Fruit fly (Drosophila melanogaster): ENCODE results near the gene CG9777.

The CG9777 gene

DNA sequence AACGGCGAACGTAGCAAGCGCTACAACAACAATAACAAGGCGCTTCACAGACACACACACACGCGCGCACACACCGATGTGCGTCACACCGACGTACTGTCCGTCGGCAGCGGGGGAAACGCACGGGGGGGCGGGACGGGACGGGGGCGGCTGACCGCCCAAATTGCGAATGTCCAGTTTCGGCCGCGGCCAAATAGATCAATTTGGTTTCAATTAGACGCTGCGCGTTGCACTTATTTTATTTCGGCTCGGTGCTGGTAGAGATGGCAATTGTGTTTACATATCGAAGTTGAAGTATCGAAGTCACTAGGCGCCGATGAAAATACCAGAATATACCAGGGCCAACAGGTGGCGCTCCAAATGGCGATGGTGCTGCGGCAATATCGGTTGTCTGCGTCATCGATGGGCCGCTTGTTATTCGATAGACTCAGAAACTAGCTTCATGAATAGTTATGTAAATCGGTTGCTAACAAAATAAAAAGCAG is 5.1 kb upstream of the CG9777 start, which contains the start of gene Rok (continued):
- TF ChIP-seq tio (GFP tag; optimal IDR thresholded peaks at IDR 0.05) = no peak
- no peak for TF ChIP-seq CG31224 (GFP tag; IDR thresholded peaks at IDR 0.05)
- no peak for TF ChIP-seq org-1 (GFP tag; optimal IDR thresholded peaks at IDR 0.05)
- no peak for TF ChIP-seq cwo (GFP tag; optimal IDR thresholded peaks at IDR 0.05)
- no peak for TF ChIP-seq Mes4 (GFP tag; optimal IDR thresholded peaks at IDR 0.05)
- peak; percentile 48 for TF ChIP-seq CG12659 (GFP tag; optimal IDR thresholded peaks at IDR 0.05)
- TF ChIP-seq mirr (GFP tag; optimal IDR thresholded peaks at IDR 0.05) = no peak
- no peak for TF ChIP-seq Kr (GFP tag; optimal IDR thresholded peaks at IDR 0.05)
- TF ChIP-seq CG9609 (GFP tag; optimal IDR thresholded peaks at IDR 0.05) = no peak
- peak; percentile 46 for TF ChIP-seq CG30020 (tag; optimal IDR thresholded peaks at IDR 0.05)
- TF ChIP-seq CG9932 (GFP tag; IDR thresholded peaks at IDR 0.05) = peak; percentile 34
- peak; percentile 81 for TF ChIP-seq inv (GFP tag; IDR thresholded peaks at IDR 0.05; ENCODE audit: partially characterized antibody)

- TF ChIP-seq pfk (GFP tag; optimal IDR thresholded peaks at IDR 0.05) (peak; percentile 4), CG10209 (GFP tag; optimal IDR thresholded peaks at IDR 0.05) (peak; percentile 4), Eip74EF (GFP tag; optimal IDR thresholded peaks at IDR 0.05) (peak in 1 of 2 experiments; percentile 68), lola (GFP tag; optimal IDR thresholded peaks at IDR 0.05) (peak in 1 of 3 experiments; percentile 10), CG1024 (GFP tag; IDR thresholded peaks at IDR 0.05) (no peak), sna (GFP tag; IDR thresholded peaks at IDR 0.05; ENCODE audit: partially characterized antibody) (no peak), Drgx (GFP tag; IDR thresholded peaks at IDR 0.05) (peak; percentile 28; the same call in 1 of the 2 replicates), CG10321 (GFP tag; IDR thresholded peaks at IDR 0.05) (no peak), stwl (tag; optimal IDR thresholded peaks at IDR 0.05) (no peak), HLH3B (GFP tag; IDR thresholded peaks at IDR 0.05) (no peak), CG18599 (GFP tag; optimal IDR thresholded peaks at IDR 0.05) (peak; percentile 33), Ets65A (GFP tag) (peak; percentile 28), CG32532 (GFP tag; IDR thresholded peaks at IDR 0.05) (0 out of 2 replicates have a peak, but pooled peaks have one; percentile 9), dmrt11E (tag; optimal IDR thresholded peaks at IDR 0.05) (peak; percentile 4), sens (GFP tag) (peak; percentile 11), kay (GFP tag; optimal IDR thresholded peaks at IDR 0.05) (peak; percentile 33), Hand (GFP tag; optimal IDR thresholded peaks at IDR 0.05) (peak; percentile 24), Oli (tag; optimal IDR thresholded peaks at IDR 0.05) (no peak), CG11696 (GFP tag; IDR thresholded peaks at IDR 0.05) (peak; percentile 47; the same call in 1 of the 2 replicates), twi (tag; optimal IDR thresholded peaks at IDR 0.05) (peak; percentile 22), CG12769 (tag; optimal IDR thresholded peaks at IDR 0.05) (peak; percentile 66), nom (GFP tag; optimal IDR thresholded peaks at IDR 0.05) (peak; percentile 87), CG9727 (GFP tag; optimal IDR thresholded peaks at IDR 0.05) (peak; percentile 28), CG9215 (GFP tag; IDR thresholded peaks at IDR 0.05) (0 out of 2 replicates have a peak, but pooled peaks have one; percentile 14), vvl (GFP tag; IDR thresholded peaks at IDR 0.05) (peak; percentile 40; the same call in 1 of the 2 replicates), row (GFP tag; IDR thresholded peaks at IDR 0.05) (peak; percentile 20; the same call in 2 of the 3 replicates), bsh (GFP tag; optimal IDR thresholded peaks at IDR 0.05) (peak in 1 of 2 experiments; percentile 56), Med (GFP tag) (peak; percentile 65)
Observed at dm6 chrX:16633181-16633957, 1.3 kb upstream of the CG9777 start.
